Fruit fly (Drosophila melanogaster): ENCODE measurements around the gene CG12375.

DNA sequence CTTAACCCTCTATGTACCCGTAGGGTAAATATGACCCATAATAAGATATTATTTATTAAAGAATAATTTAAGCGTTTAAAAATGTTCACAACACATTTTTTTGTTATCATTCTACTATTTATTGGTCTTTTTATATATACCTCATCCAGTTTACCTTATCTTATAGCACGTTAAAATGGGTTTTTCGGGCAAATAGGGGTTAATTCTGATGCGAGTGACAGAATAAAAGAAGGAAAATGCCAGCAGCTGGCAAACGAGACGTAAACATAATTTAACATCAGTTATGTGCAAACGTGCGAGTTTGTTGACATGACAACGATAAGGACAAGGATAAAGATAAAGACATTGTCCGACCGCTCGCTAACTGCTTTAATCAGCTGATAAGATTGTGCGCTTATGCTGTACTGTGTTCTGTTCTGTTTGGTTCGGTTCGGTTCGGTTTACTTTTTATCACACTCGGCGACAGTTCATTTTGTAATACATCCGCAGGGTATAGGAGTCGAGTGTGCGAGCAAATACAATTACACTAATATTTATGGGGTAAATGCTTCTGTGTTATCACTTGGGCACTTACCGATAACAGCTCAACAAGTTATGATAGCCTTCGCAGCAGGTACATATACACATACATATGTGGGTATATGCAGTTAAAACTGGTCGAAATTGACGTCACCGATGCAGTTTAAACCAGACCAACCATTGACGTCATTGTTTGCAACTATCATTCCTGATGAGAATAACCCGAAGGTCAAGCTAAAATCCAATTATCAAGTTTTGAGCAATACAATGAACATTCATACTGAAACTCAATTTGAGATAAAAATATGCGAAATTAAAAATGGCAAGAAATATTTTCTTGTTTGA is 26.0 kb downstream of the CG12375 start:
- TF ChIP-seq Dfd (GFP tag; optimal IDR thresholded peaks at IDR 0.05) = no peak
- TF ChIP-seq sage (GFP tag; optimal IDR thresholded peaks at IDR 0.05) = peak; percentile 27
- no peak for TF ChIP-seq usp (GFP tag; optimal IDR thresholded peaks at IDR 0.05)
- no peak for TF ChIP-seq ey (GFP tag; optimal IDR thresholded peaks at IDR 0.05)
- peak; percentile 27 for TF ChIP-seq br (GFP tag; optimal IDR thresholded peaks at IDR 0.05)
- TF ChIP-seq sv (GFP tag; optimal IDR thresholded peaks at IDR 0.05) = no peak
- peak; percentile 21 for TF ChIP-seq Hnf4 (GFP tag; optimal IDR thresholded peaks at IDR 0.05)
- no peak for TF ChIP-seq Dif (GFP tag; optimal IDR thresholded peaks at IDR 0.05; ENCODE audit: partially characterized antibody)

Data from whole organism, wandering third instar larva.